Fruit fly (Drosophila melanogaster): ENCODE data around the gene Ca-Ma2d.
A peak's percentile ranks its signal among the peaks of the same experiment; 100 is the strongest.

Gene Ca-Ma2d

DNA sequence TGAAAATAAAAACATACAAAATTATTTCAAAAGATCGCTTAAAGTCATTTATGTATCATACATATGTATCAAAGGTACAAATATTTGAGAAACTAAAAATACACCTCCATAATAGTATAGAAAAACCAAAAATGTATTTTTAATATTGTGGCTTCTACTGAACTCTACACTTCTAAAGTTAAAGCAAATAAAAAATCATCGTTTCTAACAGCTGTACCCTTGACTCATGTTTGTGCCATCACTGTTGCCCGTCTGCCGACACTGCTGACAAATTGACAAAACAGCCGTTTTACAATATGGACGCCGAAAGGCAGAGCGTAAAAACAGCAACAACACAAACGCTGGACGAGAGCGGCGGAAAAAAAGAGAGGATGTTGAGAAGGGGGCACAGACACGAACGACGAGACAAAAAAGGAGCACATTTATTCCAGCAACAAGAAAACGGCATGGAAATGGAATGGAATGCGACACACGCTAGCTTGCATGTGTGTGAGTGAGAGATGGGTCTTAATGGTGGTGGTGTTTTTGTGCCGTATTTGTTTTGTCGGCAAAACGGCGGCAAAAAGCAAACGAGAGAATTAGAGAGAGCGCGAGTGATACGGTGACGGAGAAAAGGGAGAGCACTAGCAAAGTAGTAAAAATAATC, 55.2 kb downstream of the Ca-Ma2d start (continued):
- peak; percentile 58 for TF ChIP-seq CG6808 (GFP tag; optimal IDR thresholded peaks at IDR 0.05)
- TF ChIP-seq eg (GFP tag; IDR thresholded peaks at IDR 0.05) = no peak
- TF ChIP-seq Gug (GFP tag; IDR thresholded peaks at IDR 0.05) = no peak
- TF ChIP-seq CG3032 (tag; optimal IDR thresholded peaks at IDR 0.05) = peak; percentile 67
- TF ChIP-seq CG8632 (GFP tag; optimal IDR thresholded peaks at IDR 0.05) = peak; percentile 72
- TF ChIP-seq CG16779 (tag; optimal IDR thresholded peaks at IDR 0.05) = peak; percentile 57
- no peak for TF ChIP-seq Eip93F (GFP tag; optimal IDR thresholded peaks at IDR 0.05)
- TF ChIP-seq OdsH (GFP tag; optimal IDR thresholded peaks at IDR 0.05) = peak; percentile 67
- TF ChIP-seq CG32006 (GFP tag; optimal IDR thresholded peaks at IDR 0.05) = peak; percentile 86
- TF ChIP-seq fd85E (GFP tag; optimal IDR thresholded peaks at IDR 0.05) = no peak
- no peak for TF ChIP-seq CG15336 (GFP tag; IDR thresholded peaks at IDR 0.05)
- peak; percentile 45 for TF ChIP-seq cyc (GFP tag; optimal IDR thresholded peaks at IDR 0.05)
- TF ChIP-seq acj6 (GFP tag; optimal IDR thresholded peaks at IDR 0.05) = peak; percentile 72
- TF ChIP-seq Hr4 (GFP tag; optimal IDR thresholded peaks at IDR 0.05) = peak; percentile 84
- peak; percentile 92 for TF ChIP-seq Eip78C (GFP tag)
- peak; percentile 63 for TF ChIP-seq CG9139 (GFP tag; optimal IDR thresholded peaks at IDR 0.05)
- peak; percentile 17 for TF ChIP-seq CG7368 (GFP tag; optimal IDR thresholded peaks at IDR 0.05)
- TF ChIP-seq CG8119 (GFP tag; IDR thresholded peaks at IDR 0.05) = no peak
- peak; percentile 51 for TF ChIP-seq CG8319 (GFP tag; optimal IDR thresholded peaks at IDR 0.05)
- TF ChIP-seq Sox102F (GFP tag; optimal IDR thresholded peaks at IDR 0.05) = peak; percentile 65
- peak; percentile 71 for TF ChIP-seq dsx (GFP tag; optimal IDR thresholded peaks at IDR 0.05; ENCODE audit: poor library complexity, severe bottlenecking)
- TF ChIP-seq pdm3 (GFP tag; optimal IDR thresholded peaks at IDR 0.05) = peak; percentile 79
- TF ChIP-seq Sox15 (GFP tag; optimal IDR thresholded peaks at IDR 0.05) = peak; percentile 13
- TF ChIP-seq esn (GFP tag; optimal IDR thresholded peaks at IDR 0.05) = peak; percentile 62
- TF ChIP-seq Met (GFP tag; optimal IDR thresholded peaks at IDR 0.05) = peak; percentile 68

DNA sequence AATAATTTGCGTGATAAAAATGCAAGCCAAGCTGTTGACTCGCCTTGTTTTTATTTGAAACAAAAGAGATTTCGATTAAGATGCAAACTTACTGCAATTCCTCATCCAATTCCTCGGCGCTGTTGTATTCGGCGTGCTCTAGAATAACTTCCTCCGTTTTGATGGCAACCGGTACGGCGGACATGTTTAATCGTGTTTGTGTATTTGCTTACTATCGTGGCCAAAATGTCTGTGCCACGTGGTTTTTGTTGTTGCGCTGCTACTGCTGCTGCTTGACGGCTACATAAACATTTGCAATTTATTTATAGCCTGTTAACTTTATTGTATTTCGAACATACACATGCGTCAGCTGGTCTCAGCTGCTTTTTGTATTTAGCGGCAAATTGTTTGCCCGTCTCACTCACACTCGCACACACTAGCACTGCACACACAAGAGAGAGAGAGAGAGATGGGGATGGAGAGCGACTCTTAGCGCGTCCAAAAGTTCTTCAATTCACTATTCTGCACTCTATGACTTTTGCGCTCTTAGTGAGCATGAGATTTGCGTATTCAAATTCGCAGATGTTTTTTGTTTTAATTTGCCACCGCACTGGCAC, 55.8 kb downstream of the Ca-Ma2d start:
- no peak for TF ChIP-seq Met (GFP tag; optimal IDR thresholded peaks at IDR 0.05)
- peak; percentile 24 for TF ChIP-seq CG6276 (GFP tag; optimal IDR thresholded peaks at IDR 0.05)
- peak; percentile 14 for TF ChIP-seq fkh (GFP tag; optimal IDR thresholded peaks at IDR 0.05)

- TF ChIP-seq CG9139 (GFP tag; optimal IDR thresholded peaks at IDR 0.05) = peak; percentile 57
- TF ChIP-seq esn (GFP tag; optimal IDR thresholded peaks at IDR 0.05) = peak; percentile 76
- peak; percentile 48 for TF ChIP-seq fd85E (GFP tag; optimal IDR thresholded peaks at IDR 0.05)
- TF ChIP-seq Gug (GFP tag; IDR thresholded peaks at IDR 0.05) = no peak
- no peak for TF ChIP-seq Sox102F (GFP tag; optimal IDR thresholded peaks at IDR 0.05)
- TF ChIP-seq CG10669 (GFP tag; optimal IDR thresholded peaks at IDR 0.05) = peak; percentile 15
- no peak for TF ChIP-seq svp (GFP tag)
- peak; percentile 57 for TF ChIP-seq Eip93F (GFP tag; optimal IDR thresholded peaks at IDR 0.05)
- peak; percentile 41 for TF ChIP-seq CG6792 (GFP tag; optimal IDR thresholded peaks at IDR 0.05)
- peak; percentile 65 for TF ChIP-seq CG1621 (tag; optimal IDR thresholded peaks at IDR 0.05)
- TF ChIP-seq lz (GFP tag; optimal IDR thresholded peaks at IDR 0.05) = peak; percentile 79
- TF ChIP-seq CG7368 (GFP tag; optimal IDR thresholded peaks at IDR 0.05) = peak; percentile 53
- peak in 1 of 2 experiments; percentile 27 for TF ChIP-seq salr (GFP tag; optimal IDR thresholded peaks at IDR 0.05)
- TF ChIP-seq net (GFP tag; optimal IDR thresholded peaks at IDR 0.05) = peak; percentile 52
- peak; percentile 63 for TF ChIP-seq acj6 (GFP tag; optimal IDR thresholded peaks at IDR 0.05)
- TF ChIP-seq fkh (GFP tag; optimal IDR thresholded peaks at IDR 0.05) = peak; percentile 94
- peak; percentile 49 for TF ChIP-seq Hr4 (GFP tag; optimal IDR thresholded peaks at IDR 0.05)
- TF ChIP-seq Hr39 (GFP tag; optimal IDR thresholded peaks at IDR 0.05) = peak; percentile 81
- peak; percentile 37 to 57 for TF ChIP-seq ss (GFP tag; optimal IDR thresholded peaks at IDR 0.05)
- peak; percentile 25 for TF ChIP-seq Sox15 (GFP tag; optimal IDR thresholded peaks at IDR 0.05)
- peak; percentile 62 for TF ChIP-seq Sox14 (GFP tag; optimal IDR thresholded peaks at IDR 0.05)
- no peak for TF ChIP-seq eg (GFP tag; IDR thresholded peaks at IDR 0.05)
- peak; percentile 58 for TF ChIP-seq vri (GFP tag; optimal IDR thresholded peaks at IDR 0.05)
- TF ChIP-seq spab (GFP tag; optimal IDR thresholded peaks at IDR 0.05) = no peak
- TF ChIP-seq Hr38 (GFP tag; optimal IDR thresholded peaks at IDR 0.05) = no peak
- no peak for TF ChIP-seq CG6163 (GFP tag; IDR thresholded peaks at IDR 0.05)
- peak; percentile 77 for TF ChIP-seq Smox (GFP tag; optimal IDR thresholded peaks at IDR 0.05)
- peak; percentile 28 for TF ChIP-seq CG6854 (GFP tag; optimal IDR thresholded peaks at IDR 0.05)
- TF ChIP-seq CG6808 (GFP tag; optimal IDR thresholded peaks at IDR 0.05) = peak; percentile 17
Measured at dm6 chr2L:16287602-16288392, 56.5 kb downstream of the Ca-Ma2d start, which contains the start of the genes crp and pkaap. TSS of gene crp (minus strand) at chr2L:16287730. TSS of gene pkaap (plus strand) at chr2L:16288290.
